Comparison of ENCODE assay signal across 6 worm cellular contexts in genomic region chrIV:6839091-6839522, ce11.
TF ChIP-seq lines count a peak whose summit lies in the region.

No protein-coding gene starts in this region.

TF ChIP-seq in whole organism, L1 larva, 84 proteins besides CTCF, POLR2A, EP300 and RAD21 (continued from another document and continues in another):
- TF ChIP-seq nhr-28 (tag; optimal IDR thresholded peaks at IDR 0.05; lab: Kevin White, UChicago), result no peak
- TF ChIP-seq nhr-90 (tag; optimal IDR thresholded peaks at IDR 0.05; lab: Kevin White, UChicago; ENCODE audit: poor library complexity), result peak; percentile 69
- peak; percentile 19 for TF ChIP-seq ceh-8 (GFP tag; optimal IDR thresholded peaks at IDR 0.05; lab: Kevin White, UChicago)
- no peak for TF ChIP-seq hlh-4 (tag; optimal IDR thresholded peaks at IDR 0.05; lab: Kevin White, UChicago)
- TF ChIP-seq dsc-1 (tag; optimal IDR thresholded peaks at IDR 0.05; lab: Kevin White, UChicago), result peak; percentile 83
- TF ChIP-seq egl-13 (tag; optimal IDR thresholded peaks at IDR 0.05; lab: Kevin White, UChicago), result peak; percentile 90
- no peak for TF ChIP-seq alr-1 (tag; optimal IDR thresholded peaks at IDR 0.05; lab: Kevin White, UChicago; ENCODE audit: borderline replicate concordance)
- peak; percentile 81 for TF ChIP-seq unc-86 (tag; optimal IDR thresholded peaks at IDR 0.05; lab: Kevin White, UChicago)
- TF ChIP-seq nhr-20 (tag; optimal IDR thresholded peaks at IDR 0.05; lab: Kevin White, UChicago), result peak; percentile 88
- TF ChIP-seq C16A3.4 (tag; optimal IDR thresholded peaks at IDR 0.05; lab: Kevin White, UChicago), result no peak
- peak; percentile 31 for TF ChIP-seq pax-3 (tag; optimal IDR thresholded peaks at IDR 0.05; lab: Kevin White, UChicago)
- TF ChIP-seq nhr-84 (tag; optimal IDR thresholded peaks at IDR 0.05; lab: Kevin White, UChicago), result no peak
- TF ChIP-seq xbp-1 (tag; optimal IDR thresholded peaks at IDR 0.05; lab: Kevin White, UChicago), result peak; percentile 74
- TF ChIP-seq swsn-7 (tag; optimal IDR thresholded peaks at IDR 0.05; lab: Kevin White, UChicago), result peak; percentile 90
- TF ChIP-seq nhr-11 (tag; optimal IDR thresholded peaks at IDR 0.05; lab: Kevin White, UChicago), result peak; percentile 77
- TF ChIP-seq nhr-12 (tag; optimal IDR thresholded peaks at IDR 0.05; lab: Kevin White, UChicago), result no peak
- TF ChIP-seq aha-1 (tag; optimal IDR thresholded peaks at IDR 0.05; lab: Kevin White, UChicago), result peak; percentile 24
- TF ChIP-seq ceh-82 (tag; optimal IDR thresholded peaks at IDR 0.05; lab: Kevin White, UChicago), result peak; percentile 67 to 78 (median 77)
- TF ChIP-seq lin-13 (GFP tag; optimal IDR thresholded peaks at IDR 0.05; lab: Kevin White, UChicago), result peak; percentile 58
- no peak for TF ChIP-seq ets-5 (GFP tag; IDR thresholded peaks at IDR 0.05; lab: Robert Waterston, UW)
- TF ChIP-seq fkh-8 (tag; optimal IDR thresholded peaks at IDR 0.05; lab: Kevin White, UChicago), result peak; percentile 89
- TF ChIP-seq F16B12.6 (tag; optimal IDR thresholded peaks at IDR 0.05; lab: Kevin White, UChicago), result no peak

TF ChIP-seq in whole organism, L2 larva, 48 proteins besides CTCF, POLR2A, EP300 and RAD21 (continued from another document):
- TF ChIP-seq lin-13 (GFP tag; optimal IDR thresholded peaks at IDR 0.05; lab: Kevin White, UChicago) (peak; percentile 72), mab-5 (tag; optimal IDR thresholded peaks at IDR 0.05; lab: Kevin White, UChicago) (peak; percentile 79), elt-3 (tag; optimal IDR thresholded peaks at IDR 0.05; lab: Kevin White, UChicago) (no peak), ceh-16 (tag; optimal IDR thresholded peaks at IDR 0.05; lab: Kevin White, UChicago) (no peak), ceh-82 (tag; optimal IDR thresholded peaks at IDR 0.05; lab: Kevin White, UChicago) (peak; percentile 65), ztf-11 (tag; optimal IDR thresholded peaks at IDR 0.05; lab: Kevin White, UChicago) (no peak), nhr-11 (tag; optimal IDR thresholded peaks at IDR 0.05; lab: Kevin White, UChicago) (no peak), C34F6.9 (tag; optimal IDR thresholded peaks at IDR 0.05; lab: Kevin White, UChicago) (peak; percentile 96), peb-1 (tag; optimal IDR thresholded peaks at IDR 0.05; lab: Kevin White, UChicago) (no peak), dmd-4 (tag; optimal IDR thresholded peaks at IDR 0.05; lab: Kevin White, UChicago) (no peak), unc-39 (tag; optimal IDR thresholded peaks at IDR 0.05; lab: Kevin White, UChicago) (peak; percentile 2), unc-55 (GFP tag; optimal IDR thresholded peaks at IDR 0.05; lab: Kevin White, UChicago) (peak; percentile 94), crh-2 (tag; optimal IDR thresholded peaks at IDR 0.05; lab: Kevin White, UChicago) (peak; percentile 88), ztf-4 (tag; optimal IDR thresholded peaks at IDR 0.05; lab: Kevin White, UChicago) (peak; percentile 55), fos-1 (tag; optimal IDR thresholded peaks at IDR 0.05; lab: Kevin White, UChicago) (peak; percentile 89), skn-1 (tag; optimal IDR thresholded peaks at IDR 0.05; lab: Kevin White, UChicago) (peak; percentile 23), F13H6.1 (tag; optimal IDR thresholded peaks at IDR 0.05; lab: Kevin White, UChicago) (peak; percentile 95), mdl-1 (tag; optimal IDR thresholded peaks at IDR 0.05; lab: Kevin White, UChicago) (peak; percentile 62 to 81), egl-27 (tag; optimal IDR thresholded peaks at IDR 0.05; lab: Kevin White, UChicago) (peak; percentile 81), sem-4 (tag; optimal IDR thresholded peaks at IDR 0.05; lab: Kevin White, UChicago) (peak; percentile 68), zag-1 (tag; optimal IDR thresholded peaks at IDR 0.05; lab: Kevin White, UChicago) (peak; percentile 92), sma-9 (GFP tag; optimal IDR thresholded peaks at IDR 0.05; lab: Kevin White, UChicago) (peak; percentile 98), sma-9 (tag; optimal IDR thresholded peaks at IDR 0.05; lab: Kevin White, UChicago) (no peak)

TF ChIP-seq in whole organism, L3 larva, 47 proteins besides CTCF, POLR2A, EP300 and RAD21 (continued from another document and continues in another):
- TF ChIP-seq nfya-1 (tag; optimal IDR thresholded peaks at IDR 0.05; lab: Kevin White, UChicago; ENCODE audit: insufficient read depth) (peak; percentile 82), nhr-11 (tag; optimal IDR thresholded peaks at IDR 0.05; lab: Kevin White, UChicago) (peak; percentile 65), fos-1 (tag; optimal IDR thresholded peaks at IDR 0.05; lab: Kevin White, UChicago) (no peak), snpc-4 (tag; optimal IDR thresholded peaks at IDR 0.05; lab: Kevin White, UChicago) (no peak), nhr-25 (tag; optimal IDR thresholded peaks at IDR 0.05; lab: Kevin White, UChicago) (no peak), sea-2 (GFP tag; optimal IDR thresholded peaks at IDR 0.05; lab: Kevin White, UChicago) (no peak), pqm-1 (tag; optimal IDR thresholded peaks at IDR 0.05; lab: Kevin White, UChicago) (peak; percentile 90), ztf-11 (tag; optimal IDR thresholded peaks at IDR 0.05; lab: Kevin White, UChicago) (no peak), hmg-11 (tag; optimal IDR thresholded peaks at IDR 0.05; lab: Kevin White, UChicago) (peak; percentile 91), unc-39 (tag; optimal IDR thresholded peaks at IDR 0.05; lab: Kevin White, UChicago) (no peak), elt-1 (tag; optimal IDR thresholded peaks at IDR 0.05; lab: Kevin White, UChicago) (peak; percentile 33), tbx-2 (tag; optimal IDR thresholded peaks at IDR 0.05; lab: Kevin White, UChicago) (peak; percentile 53), ZK546.5 (tag; optimal IDR thresholded peaks at IDR 0.05; lab: Kevin White, UChicago) (no peak), nhr-76 (tag; optimal IDR thresholded peaks at IDR 0.05; lab: Kevin White, UChicago) (no peak), lsy-12 (tag; optimal IDR thresholded peaks at IDR 0.05; lab: Kevin White, UChicago) (peak; percentile 60), unc-62 (GFP tag; optimal IDR thresholded peaks at IDR 0.05; lab: Kevin White, UChicago) (peak; percentile 69), ceh-16 (tag; optimal IDR thresholded peaks at IDR 0.05; lab: Kevin White, UChicago) (no peak), nhr-77 (tag; optimal IDR thresholded peaks at IDR 0.05; lab: Kevin White, UChicago) (peak; percentile 44), aly-2 (tag; optimal IDR thresholded peaks at IDR 0.05; lab: Kevin White, UChicago) (no peak), nhr-23 (tag; optimal IDR thresholded peaks at IDR 0.05; lab: Kevin White, UChicago) (no peak), mml-1 (tag; optimal IDR thresholded peaks at IDR 0.05; lab: Kevin White, UChicago) (no peak), nhr-12 (tag; optimal IDR thresholded peaks at IDR 0.05; lab: Kevin White, UChicago) (no peak), egl-5 (tag; optimal IDR thresholded peaks at IDR 0.05; lab: Kevin White, UChicago) (no peak), nhr-28 (tag; optimal IDR thresholded peaks at IDR 0.05; lab: Kevin White, UChicago) (no peak)

TF ChIP-seq in whole organism, L4 larva, 104 proteins besides CTCF, POLR2A, EP300 and RAD21 (continued from another document and continues in another):
- TF ChIP-seq php-3 (GFP tag; IDR thresholded peaks at IDR 0.05; lab: Robert Waterston, UW) (peak; percentile 70), ceh-44 (GFP tag; IDR thresholded peaks at IDR 0.05; lab: Robert Waterston, UW) (no peak), lim-7 (GFP tag; IDR thresholded peaks at IDR 0.05; lab: Robert Waterston, UW) (no peak), zfp-2 (tag; optimal IDR thresholded peaks at IDR 0.05; lab: Kevin White, UChicago) (no peak), daf-16 (GFP tag; optimal IDR thresholded peaks at IDR 0.05; lab: Kevin White, UChicago) (peak in 1 of 2 experiments; percentile 54), daf-16 (tag; optimal IDR thresholded peaks at IDR 0.05; lab: Kevin White, UChicago) (peak; percentile 83), mxl-2 (GFP tag; conservative IDR thresholded peaks at IDR 0.05; lab: Robert Waterston, UW) (no peak), mep-1 (tag; optimal IDR thresholded peaks at IDR 0.05; lab: Kevin White, UChicago) (peak; percentile 86), nhr-102 (tag; optimal IDR thresholded peaks at IDR 0.05; lab: Kevin White, UChicago) (peak; percentile 71), ceh-62 (tag; optimal IDR thresholded peaks at IDR 0.05; lab: Kevin White, UChicago) (no peak), nhr-42 (GFP tag; IDR thresholded peaks at IDR 0.05; lab: Robert Waterston, UW) (0 out of 2 replicates have a peak, but pooled peaks have one; percentile 14), fos-1 (tag; optimal IDR thresholded peaks at IDR 0.05; lab: Kevin White, UChicago) (no peak), set-16 (GFP tag; IDR thresholded peaks at IDR 0.05; lab: Robert Waterston, UW) (no peak), zip-11 (GFP tag; IDR thresholded peaks at IDR 0.05; lab: Robert Waterston, UW) (no peak), attf-4 (tag; optimal IDR thresholded peaks at IDR 0.05; lab: Kevin White, UChicago) (no peak), lin-1 (GFP tag; IDR thresholded peaks at IDR 0.05; lab: Robert Waterston, UW) (0 out of 2 replicates have a peak, but pooled peaks have one; percentile 37), Y48G9A.11 (GFP tag; IDR thresholded peaks at IDR 0.05; lab: Robert Waterston, UW) (no peak), zip-2 (tag; optimal IDR thresholded peaks at IDR 0.05; lab: Kevin White, UChicago) (peak; percentile 3), hif-1 (tag; optimal IDR thresholded peaks at IDR 0.05; lab: Kevin White, UChicago) (peak in 1 of 2 experiments; percentile 93), F44E2.7 (GFP tag; IDR thresholded peaks at IDR 0.05; lab: Robert Waterston, UW) (no peak), F10B5.3 (tag; optimal IDR thresholded peaks at IDR 0.05; lab: Kevin White, UChicago) (peak; percentile 38), ces-1 (GFP tag; optimal IDR thresholded peaks at IDR 0.05; lab: Kevin White, UChicago) (no peak), dpl-1 (GFP tag; optimal IDR thresholded peaks at IDR 0.05; lab: Kevin White, UChicago) (peak; percentile 28), hlh-30 (tag; optimal IDR thresholded peaks at IDR 0.05; lab: Kevin White, UChicago; ENCODE audit: insufficient read depth) (peak; percentile 80)

TF ChIP-seq in whole organism, late embryonic, 69 proteins besides CTCF, POLR2A, EP300 and RAD21 (continued from another document):
- no peak for TF ChIP-seq pat-9 (tag; optimal IDR thresholded peaks at IDR 0.05; lab: Kevin White, UChicago)
- TF ChIP-seq unc-55 (GFP tag; optimal IDR thresholded peaks at IDR 0.05; lab: Kevin White, UChicago), result peak; percentile 85
- no peak for TF ChIP-seq odd-2 (tag; optimal IDR thresholded peaks at IDR 0.05; lab: Kevin White, UChicago)
- peak; percentile 30 for TF ChIP-seq dve-1 (tag; optimal IDR thresholded peaks at IDR 0.05; lab: Kevin White, UChicago)
- peak; percentile 32 for TF ChIP-seq lim-6 (tag; optimal IDR thresholded peaks at IDR 0.05; lab: Kevin White, UChicago)
- TF ChIP-seq elt-2 (tag; optimal IDR thresholded peaks at IDR 0.05; lab: Kevin White, UChicago), result peak; percentile 8
- TF ChIP-seq pax-1 (tag; optimal IDR thresholded peaks at IDR 0.05; lab: Kevin White, UChicago), result peak; percentile 55
- TF ChIP-seq pros-1 (tag; optimal IDR thresholded peaks at IDR 0.05; lab: Kevin White, UChicago), result no peak
- TF ChIP-seq mec-3 (tag; optimal IDR thresholded peaks at IDR 0.05; lab: Kevin White, UChicago; ENCODE audit: borderline replicate concordance), result no peak
- TF ChIP-seq unc-42 (tag; optimal IDR thresholded peaks at IDR 0.05; lab: Kevin White, UChicago), result peak; percentile 64
- no peak for TF ChIP-seq nhr-232 (tag; optimal IDR thresholded peaks at IDR 0.05; lab: Kevin White, UChicago)
- TF ChIP-seq pha-4 (tag; optimal IDR thresholded peaks at IDR 0.05; lab: Kevin White, UChicago), result no peak
- TF ChIP-seq ceh-24 (tag; optimal IDR thresholded peaks at IDR 0.05; lab: Kevin White, UChicago), result no peak
- TF ChIP-seq ceh-9 (tag; optimal IDR thresholded peaks at IDR 0.05; lab: Kevin White, UChicago), result no peak
- TF ChIP-seq ceh-2 (tag; optimal IDR thresholded peaks at IDR 0.05; lab: Kevin White, UChicago), result no peak
TF ChIP-seq in whole organism, late embryonic: peak in this region for 12.

TF ChIP-seq in whole organism, young adult, 124 proteins besides CTCF, POLR2A, EP300 and RAD21 (continued from another document and continues in another):
- TF ChIP-seq Y67H2A.10 (GFP tag; conservative IDR thresholded peaks at IDR 0.05; lab: Robert Waterston, UW) (no peak), ekl-4 (GFP tag; IDR thresholded peaks at IDR 0.05; lab: Robert Waterston, UW) (no peak), egl-44 (GFP tag; IDR thresholded peaks at IDR 0.05; lab: Robert Waterston, UW) (no peak), nfyb-1 (GFP tag; IDR thresholded peaks at IDR 0.05; lab: Robert Waterston, UW) (no peak; the same call in 1 of the 2 replicates), nfya-1 (tag; optimal IDR thresholded peaks at IDR 0.05; lab: Kevin White, UChicago; ENCODE audit: borderline replicate concordance, insufficient read depth) (no peak), K12H6.12 (tag; optimal IDR thresholded peaks at IDR 0.05; lab: Kevin White, UChicago) (peak; percentile 76), tlf-1 (GFP tag; optimal IDR thresholded peaks at IDR 0.05; lab: Kevin White, UChicago) (no peak), rpc-1 (optimal IDR thresholded peaks at IDR 0.05; lab: Kevin White, UChicago) (no peak), rpc-1 (tag; optimal IDR thresholded peaks at IDR 0.05; lab: Kevin White, UChicago) (no peak), ztf-3 (GFP tag; optimal IDR thresholded peaks at IDR 0.05; lab: Kevin White, UChicago) (no peak), F55B11.4 (tag; optimal IDR thresholded peaks at IDR 0.05; lab: Kevin White, UChicago; ENCODE audit: borderline replicate concordance, insufficient read depth) (no peak), madf-8 (GFP tag; conservative IDR thresholded peaks at IDR 0.05; lab: Robert Waterston, UW) (no peak), ztf-25 (GFP tag; IDR thresholded peaks at IDR 0.05; lab: Robert Waterston, UW) (no peak), rec-8 (tag; optimal IDR thresholded peaks at IDR 0.05; lab: Kevin White, UChicago) (no peak), ccch-3 (GFP tag; optimal IDR thresholded peaks at IDR 0.05; lab: Kevin White, UChicago) (no peak), ztf-6 (GFP tag; IDR thresholded peaks at IDR 0.05; lab: Robert Waterston, UW) (no peak), dox-1 (GFP tag; IDR thresholded peaks at IDR 0.05; lab: Robert Waterston, UW) (no peak; the same call in 1 of the 2 replicates), Y79H2A.3 (GFP tag; conservative IDR thresholded peaks at IDR 0.05; lab: Robert Waterston, UW) (no peak), zfh-2 (GFP tag; conservative IDR thresholded peaks at IDR 0.05; lab: Robert Waterston, UW) (no peak), let-607 (tag; optimal IDR thresholded peaks at IDR 0.05; lab: Kevin White, UChicago) (peak in 1 of 2 experiments; percentile 62), madf-3 (GFP tag; IDR thresholded peaks at IDR 0.05; lab: Robert Waterston, UW) (no peak), nhr-179 (tag; optimal IDR thresholded peaks at IDR 0.05; lab: Kevin White, UChicago) (no peak), C17E4.6 (GFP tag; IDR thresholded peaks at IDR 0.05; lab: Robert Waterston, UW) (no peak), die-1 (tag; optimal IDR thresholded peaks at IDR 0.05; lab: Kevin White, UChicago) (no peak), F39B2.1 (GFP tag; IDR thresholded peaks at IDR 0.05; lab: Robert Waterston, UW) (no peak), sea-2 (GFP tag; IDR thresholded peaks at IDR 0.05; lab: Robert Waterston, UW) (no peak), somi-1 (GFP tag; optimal IDR thresholded peaks at IDR 0.05; lab: Kevin White, UChicago) (peak; percentile 78), madf-6 (GFP tag; IDR thresholded peaks at IDR 0.05; lab: Robert Waterston, UW) (no peak), Y56A3A.18 (GFP tag; IDR thresholded peaks at IDR 0.05; lab: Robert Waterston, UW) (no peak), attf-3 (GFP tag; conservative IDR thresholded peaks at IDR 0.05; lab: Robert Waterston, UW) (0 out of 2 replicates have a peak, but pooled peaks have one; percentile 10), ztf-28 (GFP tag; IDR thresholded peaks at IDR 0.05; lab: Robert Waterston, UW) (no peak), lir-1 (GFP tag; conservative IDR thresholded peaks at IDR 0.05; lab: Robert Waterston, UW) (no peak), mxl-1 (tag; optimal IDR thresholded peaks at IDR 0.05; lab: Kevin White, UChicago) (no peak), hsf-1 (GFP tag; IDR thresholded peaks at IDR 0.05; lab: Robert Waterston, UW) (no peak), B0035.1 (tag; optimal IDR thresholded peaks at IDR 0.05; lab: Kevin White, UChicago) (no peak), nhr-27 (tag; optimal IDR thresholded peaks at IDR 0.05; lab: Kevin White, UChicago) (no peak), lsl-1 (GFP tag; optimal IDR thresholded peaks at IDR 0.05; lab: Kevin White, UChicago) (no peak), Y53G8AR.9 (GFP tag; conservative IDR thresholded peaks at IDR 0.05; lab: Robert Waterston, UW) (no peak), efl-1 (GFP tag; optimal IDR thresholded peaks at IDR 0.05; lab: Kevin White, UChicago) (no peak), athp-1 (tag; optimal IDR thresholded peaks at IDR 0.05; lab: Kevin White, UChicago) (no peak)
